Fruit fly (Drosophila melanogaster) whole organism, embryonic: Measurements from ENCODE around the gene CG15728.

ENCODE experiments used
- ATbp ChIP-seq: fragments of 200-800 bp; sonication (Bioruptor generic); optimal IDR thresholded peaks from 2 replicates; lab custom pipeline; 2017; ENCODE audit warnings: missing biosample characterization, mild to moderate bottlenecking, missing genetic modification characterization, missing genetic modification reagents
- CG10321 ChIP-seq: fragments of 200-800 bp; sonication (Bioruptor generic); IDR thresholded peaks from 2 replicates; pipeline ENCODE4 v1.3.6; 2022; ENCODE audit warnings: missing biosample characterization, missing genetic modification characterization
- CG11247 ChIP-seq: fragments of 200-800 bp; sonication (Bioruptor generic); IDR thresholded peaks from 2 replicates; pipeline ENCODE4 v1.3.6; 2022; ENCODE audit warnings: missing biosample characterization, missing genetic modification characterization
- CG12155 ChIP-seq: fragments of 200-800 bp; sonication (Bioruptor generic); optimal IDR thresholded peaks from 3 replicates; lab custom pipeline; 2016; ENCODE audit warnings: missing biosample characterization, missing genetic modification characterization
- CG14014 ChIP-seq: fragments of 200-800 bp; sonication (Bioruptor generic); IDR thresholded peaks from 2 replicates; pipeline ENCODE4 v1.3.6; 2022; ENCODE audit warnings: missing biosample characterization, missing genetic modification characterization
- CG1603 ChIP-seq: fragments of 200-800 bp; sonication (Bioruptor generic); optimal IDR thresholded peaks from 2 replicates; lab custom pipeline; 2019; ENCODE audit warnings: missing biosample characterization, mild to moderate bottlenecking, missing genetic modification characterization, moderate library complexity
- CG16815 ChIP-seq: fragments of 200-800 bp; sonication (Bioruptor generic); optimal IDR thresholded peaks from 3 replicates; lab custom pipeline; 2017; ENCODE audit warnings: missing biosample characterization, mild to moderate bottlenecking, missing genetic modification characterization
- CG17568 ChIP-seq: fragments of 200-800 bp; sonication (Bioruptor generic); optimal IDR thresholded peaks from 2 replicates; lab custom pipeline; 2018; ENCODE audit warnings: missing biosample characterization, mild to moderate bottlenecking, missing genetic modification characterization, moderate library complexity
- CG17829 ChIP-seq: fragments of 200-800 bp; optimal IDR thresholded peaks from 2 replicates; lab custom pipeline; 2019; ENCODE audit warnings: missing biosample characterization, mild to moderate bottlenecking, missing genetic modification characterization, moderate library complexity
- CG17912 ChIP-seq: fragments of 200-800 bp; sonication (Bioruptor generic); optimal IDR thresholded peaks from 2 replicates; lab custom pipeline; 2018; ENCODE audit warnings: missing biosample characterization, mild to moderate bottlenecking, missing genetic modification characterization
- CG18476 ChIP-seq: fragments of 200-800 bp; sonication (Bioruptor generic); optimal IDR thresholded peaks from 2 replicates; lab custom pipeline; 2016; ENCODE audit warnings: missing biosample characterization, mild to moderate bottlenecking, missing genetic modification characterization
- CG2129 ChIP-seq: fragments of 200-800 bp; sonication (Bioruptor generic); IDR thresholded peaks from 2 replicates; pipeline ENCODE4 v1.3.6; 2022; ENCODE audit warnings: missing biosample characterization, missing genetic modification characterization; ENCODE audit not compliant: partially characterized antibody
- CG2889 ChIP-seq: fragments of 200-800 bp; sonication (Bioruptor generic); IDR thresholded peaks from 3 replicates; pipeline ENCODE4 v1.3.6; 2022; ENCODE audit warnings: missing biosample characterization, missing genetic modification characterization
- CG30431 ChIP-seq: fragments of 200-800 bp; sonication (Bioruptor generic); optimal IDR thresholded peaks from 2 replicates; lab custom pipeline; 2017; ENCODE audit warnings: missing biosample characterization, missing genetic modification characterization
- CG32532 ChIP-seq: fragments of 200-800 bp; sonication (Bioruptor generic); IDR thresholded peaks from 2 replicates; pipeline ENCODE4 v1.3.6; 2022; ENCODE audit warnings: missing biosample characterization, missing genetic modification characterization
- CG3726 ChIP-seq: fragments of 200-800 bp; sonication (Bioruptor generic); IDR thresholded peaks from 3 replicates; pipeline ENCODE4, ENCODE4 v1.3.6; 2022; ENCODE audit warnings: missing biosample characterization, missing genetic modification characterization
- CG43689 ChIP-seq: fragments of 200-800 bp; sonication (Bioruptor generic); IDR thresholded peaks from 2 replicates; pipeline ENCODE4 v1.3.6; 2022; ENCODE audit warnings: missing biosample characterization, missing genetic modification characterization
- CG5953 ChIP-seq: fragments of 200-800 bp; sonication (Bioruptor generic); IDR thresholded peaks from 2 replicates; pipeline ENCODE4 v1.3.6; 2022; ENCODE audit warnings: missing biosample characterization, missing genetic modification characterization
- CG7786 ChIP-seq: fragments of 200-800 bp; sonication (Bioruptor generic); optimal IDR thresholded peaks from 2 replicates; lab custom pipeline; 2016; ENCODE audit warnings: missing biosample characterization, missing genetic modification characterization
- CG9817 ChIP-seq: fragments of 200-800 bp; sonication (Bioruptor generic); optimal IDR thresholded peaks from 2 replicates; lab custom pipeline; 2018; ENCODE audit warnings: missing biosample characterization, mild to moderate bottlenecking, missing genetic modification characterization, moderate library complexity
- Camta ChIP-seq: fragments of 200-800 bp; sonication (Bioruptor generic); optimal IDR thresholded peaks from 2 replicates; lab custom pipeline; 2016; ENCODE audit warnings: missing biosample characterization, missing genetic modification characterization
- CoRest ChIP-seq: fragments of 200-800 bp; sonication (Bioruptor generic); optimal IDR thresholded peaks from 3 replicates; lab custom pipeline; 2018; ENCODE audit warnings: missing biosample characterization, mild to moderate bottlenecking, missing genetic modification characterization, moderate library complexity
- Dad ChIP-seq: fragments of 200-800 bp; sonication (Bioruptor generic); optimal IDR thresholded peaks from 3 replicates; lab custom pipeline; 2016; ENCODE audit warnings: missing biosample characterization, missing genetic modification characterization
- Dll ChIP-seq: fragments of 200-800 bp; sonication (Bioruptor generic); IDR thresholded peaks from 4 replicates; pipeline ENCODE4 v1.3.6; 2022; ENCODE audit warnings: missing biosample characterization, missing genetic modification characterization; ENCODE audit not compliant: partially characterized antibody
- HmgD ChIP-seq: fragments of 200-800 bp; sonication (Bioruptor generic); optimal IDR thresholded peaks from 3 replicates; lab custom pipeline; 2016; ENCODE audit warnings: missing biosample characterization, missing genetic modification characterization
- Lpt ChIP-seq: fragments of >200 bp; optimal IDR thresholded peaks from 2 replicates; lab custom pipeline; 2018; ENCODE audit warnings: missing biosample characterization, missing genetic modification characterization
- Max ChIP-seq: fragments of 200-800 bp; sonication (Bioruptor generic); optimal IDR thresholded peaks from 2 replicates; lab custom pipeline; 2016; ENCODE audit warnings: missing biosample characterization, mild to moderate bottlenecking, missing genetic modification characterization
- Mrtf ChIP-seq: fragments of 200-800 bp; sonication (Bioruptor generic); IDR thresholded peaks from 3 replicates; pipeline ENCODE4 v1.3.6; 2022; ENCODE audit warnings: missing biosample characterization, missing genetic modification characterization
- Oaz ChIP-seq: fragments of 200-800 bp; sonication (Bioruptor generic); IDR thresholded peaks from 2 replicates; pipeline ENCODE4 v1.3.6; 2022; ENCODE audit warnings: missing biosample characterization, missing genetic modification characterization
- Ravus ChIP-seq: fragments of 200-800 bp; sonication (Bioruptor generic); IDR thresholded peaks from 2 replicates; pipeline ENCODE4 v1.3.6; 2022; ENCODE audit warnings: missing biosample characterization, missing genetic modification characterization
- Sox100B ChIP-seq: fragments of 200-800 bp; sonication (Bioruptor generic); optimal IDR thresholded peaks from 3 replicates; lab custom pipeline; 2018; ENCODE audit warnings: missing biosample characterization, mild to moderate bottlenecking, missing genetic modification characterization
- Sry-β ChIP-seq: fragments of 200-800 bp; sonication (Bioruptor generic); optimal IDR thresholded peaks from 2 replicates; lab custom pipeline; 2018; ENCODE audit warnings: missing biosample characterization, mild to moderate bottlenecking, missing genetic modification characterization, moderate library complexity
- Trl ChIP-seq, 3 experiments: fragments of >200 bp in 2 of 3; fragments of 200-800 bp in 1 of 3; sonication (Bioruptor generic) in 1 of 3; optimal IDR thresholded peaks; 2 replicates in 1 of 3; 3 replicates in 2 of 3; lab custom pipeline; 2016 to 2017; ENCODE audit warnings: missing biosample characterization in 1 of 3, missing genetic modification characterization in 1 of 3
- al ChIP-seq: fragments of 200-800 bp; sonication (Bioruptor generic); IDR thresholded peaks from 2 replicates; pipeline ENCODE4 v1.3.6; 2022; ENCODE audit warnings: missing biosample characterization, missing genetic modification characterization
- ato ChIP-seq: fragments of 200-800 bp; sonication (Bioruptor generic); IDR thresholded peaks from 2 replicates; pipeline ENCODE4 v1.3.6; 2022; ENCODE audit warnings: missing biosample characterization, missing genetic modification characterization; ENCODE audit not compliant: partially characterized antibody
- eve ChIP-seq, 2 experiments: fragments of >200 bp; optimal IDR thresholded peaks; 2 replicates each; lab custom pipeline; 2017; ENCODE audit warnings: missing biosample characterization in 2 of 2, missing genetic modification characterization in 2 of 2
- gce ChIP-seq: fragments of 200-800 bp; sonication (Bioruptor generic); IDR thresholded peaks from 3 replicates; pipeline ENCODE4 v1.3.6; 2022; ENCODE audit warnings: missing biosample characterization, missing genetic modification characterization
- gsb-n ChIP-seq: fragments of 200-800 bp; sonication (Bioruptor generic); optimal IDR thresholded peaks from 3 replicates; lab custom pipeline; 2018; ENCODE audit warnings: missing biosample characterization, mild to moderate bottlenecking, missing genetic modification characterization
- lbe ChIP-seq: fragments of 200-800 bp; sonication (Bioruptor generic); optimal IDR thresholded peaks from 2 replicates; lab custom pipeline; 2016; ENCODE audit warnings: missing biosample characterization, mild to moderate bottlenecking, missing genetic modification characterization
- row ChIP-seq: fragments of 200-800 bp; sonication (Bioruptor generic); IDR thresholded peaks from 3 replicates; pipeline ENCODE4 v1.3.6; 2022; ENCODE audit warnings: missing biosample characterization, missing genetic modification characterization
- scrt ChIP-seq: fragments of 200-800 bp; sonication (Bioruptor generic); optimal IDR thresholded peaks from 2 replicates; lab custom pipeline; 2018; ENCODE audit warnings: missing biosample characterization, mild to moderate bottlenecking, missing genetic modification characterization, moderate library complexity
- sna ChIP-seq: fragments of 200-800 bp; sonication (Bioruptor generic); IDR thresholded peaks from 2 replicates; pipeline ENCODE4 v1.3.6; 2022; ENCODE audit warnings: missing biosample characterization, missing genetic modification characterization; ENCODE audit not compliant: partially characterized antibody
- sug ChIP-seq: fragments of 200-800 bp; optimal IDR thresholded peaks from 2 replicates; lab custom pipeline; 2019; ENCODE audit warnings: missing biosample characterization, mild to moderate bottlenecking, missing genetic modification characterization, moderate library complexity
- tll ChIP-seq, 2 experiments: fragments of 200-800 bp in 1 of 2; fragments of >200 bp in 1 of 2; sonication (Bioruptor generic) in 1 of 2; optimal IDR thresholded peaks; 2 replicates each; lab custom pipeline; 2017 to 2019; ENCODE audit warnings: missing biosample characterization in 2 of 2, missing genetic modification characterization in 2 of 2, mild to moderate bottlenecking in 1 of 2, moderate library complexity in 1 of 2
- tna ChIP-seq: fragments of 200-800 bp; sonication (Bioruptor generic); IDR thresholded peaks from 2 replicates; pipeline ENCODE4 v1.3.6; 2022; ENCODE audit warnings: missing biosample characterization, missing genetic modification characterization; ENCODE audit not compliant: partially characterized antibody
- usp ChIP-seq: fragments of >200 bp; optimal IDR thresholded peaks from 2 replicates; lab custom pipeline; 2017; ENCODE audit warnings: missing biosample characterization, missing genetic modification characterization
- vnd ChIP-seq: fragments of 200-800 bp; sonication (Bioruptor generic); IDR thresholded peaks from 3 replicates; pipeline ENCODE4 v1.3.6; 2022; ENCODE audit warnings: missing biosample characterization, missing genetic modification characterization; ENCODE audit not compliant: partially characterized antibody
- z ChIP-seq: fragments of 200-800 bp; sonication (Bioruptor generic); IDR thresholded peaks from 3 replicates; pipeline ENCODE4 v1.3.6; 2022; ENCODE audit warnings: missing biosample characterization, missing genetic modification characterization

CG15728 gene

dm6 chrX:12582984-12583869 lies 40.9 kb upstream of the CG15728 start, which contains the start of gene Pits (continued):
- TF ChIP-seq al (GFP tag; lab: Robert Waterston, UW): no peak
- no peak for TF ChIP-seq lbe (GFP tag; lab: Kevin White, UChicago)
- TF ChIP-seq vnd (GFP tag; lab: Robert Waterston, UW): no peak
- TF ChIP-seq CG5953 (GFP tag; lab: Robert Waterston, UW): 0 out of 2 replicates have a peak, but pooled peaks have one; percentile 23
- TF ChIP-seq CoRest (tag; lab: Kevin White, UChicago): peak; percentile 69
- peak; percentile 45 for TF ChIP-seq CG32532
- no peak for TF ChIP-seq ATbp (GFP tag; lab: Kevin White, UChicago)
- peak; percentile 42 for TF ChIP-seq scrt
- TF ChIP-seq CG12155 (GFP tag; lab: Kevin White, UChicago): peak; percentile 25
- peak; percentile 27; the same call in 1 of the 2 replicates for TF ChIP-seq CG14014 (GFP tag; lab: Robert Waterston, UW)
- TF ChIP-seq CG2129 (GFP tag; lab: Robert Waterston, UW): no peak
- TF ChIP-seq CG18476 (GFP tag; lab: Kevin White, UChicago): peak; percentile 42
- peak; percentile 65 for TF ChIP-seq sug (tag; lab: Kevin White, UChicago)
- no peak for TF ChIP-seq Sry-β
- no peak for TF ChIP-seq CG2889 (GFP tag; lab: Robert Waterston, UW)
- no peak for TF ChIP-seq usp (GFP tag; lab: Kevin White, UChicago)
- TF ChIP-seq sna (GFP tag; lab: Robert Waterston, UW): no peak
- TF ChIP-seq tna (GFP tag; lab: Robert Waterston, UW): peak; percentile 66; the same call in 1 of the 2 replicates
- peak; percentile 33 for TF ChIP-seq Sox100B (GFP tag; lab: Kevin White, UChicago)
- TF ChIP-seq CG11247 (GFP tag; lab: Robert Waterston, UW): no peak
- TF ChIP-seq CG7786 (GFP tag; lab: Kevin White, UChicago): no peak
- TF ChIP-seq gce (GFP tag; lab: Robert Waterston, UW): peak; percentile 52; the same call in 2 of the 3 replicates
- TF ChIP-seq CG30431 (GFP tag; lab: Kevin White, UChicago): no peak
- peak; percentile 68 for TF ChIP-seq HmgD (GFP tag; lab: Kevin White, UChicago)
- no peak for TF ChIP-seq Lpt (GFP tag; lab: Kevin White, UChicago)
- no peak for TF ChIP-seq Mrtf (GFP tag; lab: Robert Waterston, UW)
- TF ChIP-seq CG43689 (GFP tag; lab: Robert Waterston, UW): no peak
- TF ChIP-seq CG17912 (GFP tag; lab: Kevin White, UChicago): peak; percentile 68
- peak; percentile 16 for TF ChIP-seq gsb-n
- TF ChIP-seq CG16815: peak; percentile 43
- peak; percentile 78 for TF ChIP-seq CG1603 (tag; lab: Kevin White, UChicago)
- no peak for TF ChIP-seq Dll (GFP tag; lab: Robert Waterston, UW)
- peak in 1 of 2 experiments; percentile 42 for TF ChIP-seq Trl (optimal IDR thresholded peaks at IDR 0.05; lab: Kevin White, UChicago)
- TF ChIP-seq Trl (GFP tag; optimal IDR thresholded peaks at IDR 0.05; lab: Kevin White, UChicago): peak; percentile 59
- TF ChIP-seq CG17568 (GFP tag; lab: Kevin White, UChicago): peak; percentile 1
- peak; percentile 42; the same call in 1 of the 2 replicates for TF ChIP-seq ato
- TF ChIP-seq CG3726 (GFP tag; lab: Robert Waterston, UW): no peak
- peak; percentile 62 for TF ChIP-seq CG9817 (tag; lab: Kevin White, UChicago)
- peak; percentile 48 for TF ChIP-seq Max (GFP tag; lab: Kevin White, UChicago)
- peak; percentile 12 for TF ChIP-seq Camta (GFP tag; lab: Kevin White, UChicago)
- peak; percentile 11; the same call in 1 of the 2 replicates for TF ChIP-seq Oaz (GFP tag; lab: Robert Waterston, UW)
- peak; percentile 52; the same call in 1 of the 2 replicates for TF ChIP-seq CG10321 (GFP tag; lab: Robert Waterston, UW)
- no peak for TF ChIP-seq Ravus (GFP tag; lab: Robert Waterston, UW)
- peak; percentile 67 for TF ChIP-seq row (GFP tag; lab: Robert Waterston, UW)
- no peak for TF ChIP-seq eve (GFP tag; optimal IDR thresholded peaks at IDR 0.05; lab: Kevin White, UChicago)
- TF ChIP-seq CG17829 (tag; lab: Kevin White, UChicago): peak; percentile 29
- peak; percentile 53 for TF ChIP-seq Dad (GFP tag; lab: Kevin White, UChicago)
- TF ChIP-seq z (GFP tag; lab: Robert Waterston, UW): no peak
- TF ChIP-seq tll (GFP tag; optimal IDR thresholded peaks at IDR 0.05; lab: Kevin White, UChicago): no peak
